Worm (Caenorhabditis elegans) whole organism, L1 larva: Measurements from ENCODE around the gene semi-1.

Experiments
- elt-2 ChIP-seq: sonication (generic microtip); optimal IDR thresholded peaks from 2 replicates; lab custom pipeline; 2016; ENCODE audit warnings: missing genetic modification characterization, mild to moderate bottlenecking, inconsistent platforms, missing compliant biosample characterization, missing genetic modification reagents
- mdl-1 ChIP-seq, 2 experiments: fragments of 150-350 bp; optimal IDR thresholded peaks; 2 replicates each; lab custom pipeline; 2014 to 2017; ENCODE audit warnings: missing biosample characterization in 2 of 2, missing genetic modification characterization in 2 of 2, inconsistent platforms in 1 of 2
- unc-130 ChIP-seq: fragments of 150-350 bp; optimal IDR thresholded peaks from 2 replicates; lab custom pipeline; 2017; ENCODE audit warnings: missing biosample characterization, missing genetic modification characterization, inconsistent platforms
- unc-62 ChIP-seq: fragments of 150-350 bp; optimal IDR thresholded peaks from 2 replicates; lab custom pipeline; 2014; ENCODE audit warnings: missing biosample characterization, missing genetic modification reagents, missing genetic modification characterization

DNA sequence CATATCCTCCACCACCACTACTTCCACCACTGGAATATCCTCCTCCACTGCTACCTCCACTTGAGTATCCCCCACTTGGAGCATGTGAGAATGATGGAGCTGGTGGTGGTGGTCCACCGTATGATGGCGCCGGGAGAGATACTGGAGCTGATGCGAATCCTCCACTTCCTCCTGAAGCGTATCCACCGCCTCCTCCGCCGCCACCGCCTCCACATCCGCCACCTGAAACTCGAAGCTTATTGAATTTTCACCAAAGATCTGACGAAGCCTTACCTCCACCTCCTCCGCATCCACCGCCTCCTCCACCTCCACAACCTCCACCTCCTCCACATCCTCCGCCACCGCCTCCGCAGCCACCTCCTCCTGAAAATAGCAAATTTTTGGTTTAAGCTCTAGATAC is 47.7 kb upstream of the semi-1 start:
- TF ChIP-seq unc-62 (GFP tag; lab: Kevin White, UChicago) (no peak), mdl-1 (tag; optimal IDR thresholded peaks at IDR 0.05; lab: Kevin White, UChicago) (no peak), unc-130 (tag; lab: Kevin White, UChicago) (no peak), elt-2 (no peak)
